Fruit fly (Drosophila melanogaster): ENCODE results near the gene Cpr72Ea.

The Cpr72Ea gene

dm6 chr3L:16409440-16410233 lies 47.2 kb downstream of the Cpr72Ea start:
- TF ChIP-seq Dif (GFP tag; optimal IDR thresholded peaks at IDR 0.05; ENCODE audit: partially characterized antibody) (peak; percentile 1), tai (GFP tag; optimal IDR thresholded peaks at IDR 0.05) (no peak), psq (GFP tag; optimal IDR thresholded peaks at IDR 0.05) (no peak), foxo (GFP tag; optimal IDR thresholded peaks at IDR 0.05) (no peak), Rel (GFP tag; optimal IDR thresholded peaks at IDR 0.05) (no peak), Rel (tag; optimal IDR thresholded peaks at IDR 0.05) (peak; percentile 19)

- TF ChIP-seq Vsx2 (GFP tag; optimal IDR thresholded peaks at IDR 0.05; ENCODE audit: partially characterized antibody) (no peak), Sp1 (GFP tag; optimal IDR thresholded peaks at IDR 0.05) (peak; percentile 81), N (GFP tag; optimal IDR thresholded peaks at IDR 0.05) (peak; percentile 58), pan (optimal IDR thresholded peaks at IDR 0.05) (no peak), Rel (GFP tag; optimal IDR thresholded peaks at IDR 0.05) (peak; percentile 27), Rel (tag; optimal IDR thresholded peaks at IDR 0.05) (no peak), Abd-B (GFP tag; optimal IDR thresholded peaks at IDR 0.05) (no peak), brk (GFP tag; optimal IDR thresholded peaks at IDR 0.05) (peak; percentile 72), sage (GFP tag; optimal IDR thresholded peaks at IDR 0.05) (peak; percentile 57), Dif (GFP tag; optimal IDR thresholded peaks at IDR 0.05; ENCODE audit: partially characterized antibody) (peak; percentile 78), h (GFP tag; optimal IDR thresholded peaks at IDR 0.05) (peak; percentile 87), CG32264 (GFP tag; optimal IDR thresholded peaks at IDR 0.05) (peak; percentile 67), CrebA (GFP tag; optimal IDR thresholded peaks at IDR 0.05; ENCODE audit: borderline replicate concordance) (no peak), rgr (GFP tag; optimal IDR thresholded peaks at IDR 0.05) (peak; percentile 83), jim (GFP tag; optimal IDR thresholded peaks at IDR 0.05) (no peak), usp (GFP tag; optimal IDR thresholded peaks at IDR 0.05) (no peak), HLH106 (tag; optimal IDR thresholded peaks at IDR 0.05) (peak; percentile 72), psq (GFP tag; optimal IDR thresholded peaks at IDR 0.05) (peak; percentile 91), OdsH (GFP tag; optimal IDR thresholded peaks at IDR 0.05) (peak; percentile 76), Hr83 (GFP tag; optimal IDR thresholded peaks at IDR 0.05; ENCODE audit: poor library complexity, severe bottlenecking) (peak; percentile 47), ey (GFP tag; optimal IDR thresholded peaks at IDR 0.05) (peak; percentile 83), woc (GFP tag; optimal IDR thresholded peaks at IDR 0.05) (peak; percentile 90), CG9705 (GFP tag; optimal IDR thresholded peaks at IDR 0.05) (peak; percentile 65), GATAd (GFP tag; optimal IDR thresholded peaks at IDR 0.05) (no peak), Jra (GFP tag; optimal IDR thresholded peaks at IDR 0.05) (peak; percentile 23), dmrt93B (GFP tag; optimal IDR thresholded peaks at IDR 0.05) (peak; percentile 35), Hnf4 (GFP tag; optimal IDR thresholded peaks at IDR 0.05) (peak; percentile 81), Dfd (GFP tag; optimal IDR thresholded peaks at IDR 0.05) (no peak), Mio (GFP tag; optimal IDR thresholded peaks at IDR 0.05) (no peak), br (GFP tag; optimal IDR thresholded peaks at IDR 0.05) (peak; percentile 85), foxo (GFP tag; optimal IDR thresholded peaks at IDR 0.05) (peak in 1 of 2 experiments; percentile 83), fru (GFP tag; optimal IDR thresholded peaks at IDR 0.05) (peak; percentile 88), Myc (optimal IDR thresholded peaks at IDR 0.05) (no peak), dsf (GFP tag; optimal IDR thresholded peaks at IDR 0.05; ENCODE audit: borderline replicate concordance) (no peak), Hr78 (GFP tag; optimal IDR thresholded peaks at IDR 0.05) (no peak), lola (GFP tag; optimal IDR thresholded peaks at IDR 0.05) (no peak), tai (GFP tag; optimal IDR thresholded peaks at IDR 0.05) (no peak), dl (GFP tag; optimal IDR thresholded peaks at IDR 0.05; ENCODE audit: insufficient read depth in 1 of 2, partially characterized antibody in 2 of 2) (peak; percentile 44 to 53), sv (GFP tag; optimal IDR thresholded peaks at IDR 0.05) (no peak)
These were observed 48.1 kb downstream of the Cpr72Ea start for dm6 chr3L:16410234-16411119.
